Worm (Caenorhabditis elegans) whole organism, late embryonic: ENCODE data around the gene eelo-2.

Experiments
- C38D4.7 ChIP-seq: fragments of 200-800 bp; sonication (Bioruptor generic); optimal IDR thresholded peaks from 2 replicates; lab custom pipeline; 2018; ENCODE audit warnings: mild to moderate bottlenecking, missing genetic modification characterization, moderate library complexity, missing compliant biosample characterization
- dmd-4 ChIP-seq: sonication (generic microtip); optimal IDR thresholded peaks from 2 replicates; lab custom pipeline; 2016; ENCODE audit warnings: borderline replicate concordance, missing genetic modification characterization, missing compliant biosample characterization
- pha-4 ChIP-seq: fragments of 150-350 bp; optimal IDR thresholded peaks from 2 replicates; lab custom pipeline; 2018; ENCODE audit warnings: missing biosample characterization, missing genetic modification reagents, missing genetic modification characterization

- TF ChIP-seq dmd-4 (tag; lab: Kevin White, UChicago) (no peak), pha-4 (tag; lab: Kevin White, UChicago) (no peak), C38D4.7 (no peak)
Observed at ce11 chrIV:17248538-17248937, 1.4 kb upstream of the eelo-2 start.
